Worm (Caenorhabditis elegans) whole organism, L1 larva: ENCODE data around the gene aly-1.

ENCODE experiments used
- C34B4.2 ChIP-seq: sonication (generic microtip); optimal IDR thresholded peaks from 2 replicates; lab custom pipeline; 2017; ENCODE audit warnings: mild to moderate bottlenecking, missing genetic modification characterization, missing compliant biosample characterization
- aha-1 ChIP-seq: fragments of 150-350 bp; optimal IDR thresholded peaks from 2 replicates; lab custom pipeline; 2014; ENCODE audit warnings: missing biosample characterization, missing genetic modification characterization
- aly-2 ChIP-seq: fragments of 150-350 bp; optimal IDR thresholded peaks from 2 replicates; lab custom pipeline; 2014; ENCODE audit warnings: missing biosample characterization, missing genetic modification characterization
- ama-1 ChIP-seq: fragments of 150-350 bp; optimal IDR thresholded peaks from 2 replicates; lab custom pipeline; 2014
- blmp-1 ChIP-seq: fragments of 150-350 bp; optimal IDR thresholded peaks from 2 replicates; lab custom pipeline; 2014; ENCODE audit warnings: missing biosample characterization, missing genetic modification characterization
- ceh-63 ChIP-seq: fragments of 200-800 bp; sonication (Bioruptor generic); optimal IDR thresholded peaks from 2 replicates; lab custom pipeline; 2018; ENCODE audit warnings: mild to moderate bottlenecking, missing genetic modification characterization, missing compliant biosample characterization
- ceh-90 ChIP-seq: sonication (generic microtip); optimal IDR thresholded peaks from 2 replicates; lab custom pipeline; 2016; ENCODE audit warnings: missing genetic modification characterization, missing compliant biosample characterization
- ces-1 ChIP-seq: fragments of 150-350 bp; optimal IDR thresholded peaks from 2 replicates; lab custom pipeline; 2014; ENCODE audit warnings: missing biosample characterization, missing genetic modification reagents, missing genetic modification characterization
- dsc-1 ChIP-seq: sonication (generic microtip); optimal IDR thresholded peaks from 2 replicates; lab custom pipeline; 2016; ENCODE audit warnings: mild to moderate bottlenecking, missing genetic modification characterization, missing compliant biosample characterization
- efl-3 ChIP-seq: fragments of 200-800 bp; sonication (Bioruptor generic); optimal IDR thresholded peaks from 2 replicates; lab custom pipeline; 2018; ENCODE audit warnings: mild to moderate bottlenecking, missing genetic modification characterization, missing compliant biosample characterization
- egl-13 ChIP-seq: sonication (generic microtip); optimal IDR thresholded peaks from 2 replicates; lab custom pipeline; 2016; ENCODE audit warnings: missing genotype, missing genetic modification reagents, missing genetic modification characterization, missing compliant biosample characterization
- egl-27 ChIP-seq, 2 experiments: fragments of 150-350 bp in 1 of 2; sonication (generic microtip); optimal IDR thresholded peaks; 3 replicates each; lab custom pipeline; 2017 to 2018; ENCODE audit warnings: missing biosample characterization in 2 of 2, missing genetic modification characterization in 2 of 2, missing genetic modification reagents in 2 of 2
- elt-2 ChIP-seq: sonication (generic microtip); optimal IDR thresholded peaks from 2 replicates; lab custom pipeline; 2016; ENCODE audit warnings: missing genetic modification characterization, mild to moderate bottlenecking, inconsistent platforms, missing compliant biosample characterization, missing genetic modification reagents
- ets-5 ChIP-seq: fragments of 200-800 bp; sonication (Bioruptor generic); IDR thresholded peaks from 2 replicates; pipeline ENCODE4 v1.3.6; 2022; ENCODE audit warnings: missing genetic modification characterization, missing compliant biosample characterization
- fkh-4 ChIP-seq: sonication (generic microtip); optimal IDR thresholded peaks from 2 replicates; lab custom pipeline; 2016; ENCODE audit warnings: missing compliant biosample characterization, missing genetic modification characterization, borderline replicate concordance
- fkh-8 ChIP-seq: sonication (generic microtip); optimal IDR thresholded peaks from 2 replicates; lab custom pipeline; 2016; ENCODE audit warnings: mild to moderate bottlenecking, missing genetic modification characterization, missing compliant biosample characterization
- fos-1 ChIP-seq: fragments of 150-350 bp; optimal IDR thresholded peaks from 2 replicates; lab custom pipeline; 2014; ENCODE audit warnings: missing biosample characterization, missing genetic modification characterization
- grh-1 ChIP-seq: fragments of 200-800 bp; sonication (Bioruptor generic); IDR thresholded peaks from 2 replicates; pipeline ENCODE4 v1.3.6; 2022; ENCODE audit warnings: missing genetic modification reagents, missing genetic modification characterization, missing compliant biosample characterization
- hpl-2 ChIP-seq: fragments of 150-350 bp; optimal IDR thresholded peaks from 2 replicates; lab custom pipeline; 2014; ENCODE audit warnings: missing biosample characterization, missing genetic modification reagents, missing genetic modification characterization
- irx-1 ChIP-seq: sonication (generic microtip); optimal IDR thresholded peaks from 2 replicates; lab custom pipeline; 2016; ENCODE audit warnings: missing genetic modification characterization, missing compliant biosample characterization
- jun-1 ChIP-seq: fragments of 150-350 bp; optimal IDR thresholded peaks from 2 replicates; lab custom pipeline; 2014; ENCODE audit warnings: missing biosample characterization, missing genetic modification reagents, missing genetic modification characterization
- lin-13 ChIP-seq: fragments of 150-350 bp; optimal IDR thresholded peaks from 2 replicates; lab custom pipeline; 2014; ENCODE audit warnings: missing biosample characterization, missing genetic modification reagents, missing genetic modification characterization
- lin-14 ChIP-seq: fragments of 200-800 bp; sonication (Bioruptor generic); optimal IDR thresholded peaks from 2 replicates; lab custom pipeline; 2018; ENCODE audit warnings: mild to moderate bottlenecking, missing genetic modification characterization, moderate library complexity, missing compliant biosample characterization
- lin-39 ChIP-seq: fragments of 150-350 bp; optimal IDR thresholded peaks from 2 replicates; lab custom pipeline; 2014; ENCODE audit warnings: missing biosample characterization, missing genetic modification reagents, missing genetic modification characterization
- lir-3 ChIP-seq: sonication (generic microtip); optimal IDR thresholded peaks from 2 replicates; lab custom pipeline; 2016; ENCODE audit warnings: mild to moderate bottlenecking, missing genetic modification characterization, moderate library complexity, missing compliant biosample characterization; ENCODE audit not compliant: poor library complexity
- lsy-2 ChIP-seq, 2 experiments: fragments of 150-350 bp; optimal IDR thresholded peaks; 2 replicates each; lab custom pipeline; 2014; ENCODE audit warnings: missing biosample characterization in 2 of 2, missing genetic modification characterization in 2 of 2
- mab-9 ChIP-seq: fragments of 200-800 bp; sonication (Bioruptor generic); IDR thresholded peaks from 2 replicates; pipeline ENCODE4 v1.3.6; 2022; ENCODE audit warnings: missing genetic modification reagents, missing genetic modification characterization, missing compliant biosample characterization
- mdl-1 ChIP-seq, 2 experiments: fragments of 150-350 bp; optimal IDR thresholded peaks; 2 replicates each; lab custom pipeline; 2014 to 2017; ENCODE audit warnings: missing biosample characterization in 2 of 2, missing genetic modification characterization in 2 of 2, inconsistent platforms in 1 of 2
- nhr-12 ChIP-seq: sonication (generic microtip); optimal IDR thresholded peaks from 2 replicates; lab custom pipeline; 2017; ENCODE audit warnings: missing biosample characterization, missing genetic modification characterization
- nhr-19 ChIP-seq: fragments of 200-800 bp; sonication (Bioruptor generic); conservative IDR thresholded peaks from 2 replicates; pipeline ENCODE4 v1.3.6; 2022; ENCODE audit warnings: missing genetic modification characterization, missing compliant biosample characterization
- nhr-20 ChIP-seq: sonication (generic microtip); optimal IDR thresholded peaks from 2 replicates; lab custom pipeline; 2016; ENCODE audit warnings: mild to moderate bottlenecking, missing genetic modification characterization, missing compliant biosample characterization
- nhr-237 ChIP-seq: fragments of 150-350 bp; optimal IDR thresholded peaks from 2 replicates; lab custom pipeline; 2014; ENCODE audit warnings: missing biosample characterization, missing genetic modification characterization
- nhr-76 ChIP-seq: sonication (generic microtip); optimal IDR thresholded peaks from 2 replicates; lab custom pipeline; 2017; ENCODE audit warnings: missing biosample characterization, missing genetic modification characterization
- nhr-77 ChIP-seq: fragments of 150-350 bp; optimal IDR thresholded peaks from 2 replicates; lab custom pipeline; 2014; ENCODE audit warnings: missing biosample characterization, missing genetic modification characterization
- nhr-84 ChIP-seq: sonication (generic microtip); optimal IDR thresholded peaks from 2 replicates; lab custom pipeline; 2017; ENCODE audit warnings: missing biosample characterization, missing genetic modification characterization
- pag-3 ChIP-seq: sonication (generic microtip); optimal IDR thresholded peaks from 2 replicates; lab custom pipeline; 2017; ENCODE audit warnings: missing genetic modification characterization, mild to moderate bottlenecking, missing compliant biosample characterization, antibody characterized with exemption, borderline replicate concordance; ENCODE audit not compliant: insufficient read depth
- pax-3 ChIP-seq: fragments of 200-800 bp; sonication (Bioruptor generic); optimal IDR thresholded peaks from 2 replicates; lab custom pipeline; 2018; ENCODE audit warnings: mild to moderate bottlenecking, missing genetic modification characterization, moderate library complexity, missing compliant biosample characterization
- pqm-1 ChIP-seq: sonication (generic microtip); optimal IDR thresholded peaks from 3 replicates; lab custom pipeline; 2017; ENCODE audit warnings: missing biosample characterization, missing genetic modification characterization
- skn-1 ChIP-seq: fragments of 150-350 bp; optimal IDR thresholded peaks from 2 replicates; lab custom pipeline; 2014; ENCODE audit warnings: missing biosample characterization, missing genetic modification characterization
- snpc-4 ChIP-seq: fragments of 150-350 bp; optimal IDR thresholded peaks from 2 replicates; lab custom pipeline; 2014; ENCODE audit warnings: missing biosample characterization, missing genetic modification characterization
- sox-4 ChIP-seq: sonication (generic microtip); optimal IDR thresholded peaks from 2 replicates; lab custom pipeline; 2016; ENCODE audit warnings: missing genetic modification characterization, missing compliant biosample characterization
- sptf-1 ChIP-seq: fragments of 150-350 bp; optimal IDR thresholded peaks from 2 replicates; lab custom pipeline; 2014; ENCODE audit warnings: missing biosample characterization, missing genetic modification characterization
- sup-37 ChIP-seq: fragments of 200-800 bp; sonication (Bioruptor generic); optimal IDR thresholded peaks from 2 replicates; lab custom pipeline; 2018; ENCODE audit warnings: mild to moderate bottlenecking, missing genetic modification characterization, missing compliant biosample characterization
- swsn-7 ChIP-seq: sonication (generic microtip); optimal IDR thresholded peaks from 2 replicates; lab custom pipeline; 2016; ENCODE audit warnings: missing genetic modification characterization, missing compliant biosample characterization
- tbx-2 ChIP-seq: sonication (generic microtip); optimal IDR thresholded peaks from 2 replicates; lab custom pipeline; 2016; ENCODE audit warnings: missing genetic modification characterization, missing compliant biosample characterization
- tlp-1 ChIP-seq: fragments of 150-350 bp; optimal IDR thresholded peaks from 2 replicates; lab custom pipeline; 2014; ENCODE audit warnings: missing biosample characterization, missing genetic modification characterization
- unc-130 ChIP-seq: fragments of 150-350 bp; optimal IDR thresholded peaks from 2 replicates; lab custom pipeline; 2017; ENCODE audit warnings: missing biosample characterization, missing genetic modification characterization, inconsistent platforms
- unc-30 ChIP-seq: sonication (generic microtip); optimal IDR thresholded peaks from 2 replicates; lab custom pipeline; 2017; ENCODE audit warnings: missing biosample characterization, missing genetic modification characterization
- unc-62 ChIP-seq: fragments of 150-350 bp; optimal IDR thresholded peaks from 2 replicates; lab custom pipeline; 2014; ENCODE audit warnings: missing biosample characterization, missing genetic modification reagents, missing genetic modification characterization
- unc-86 ChIP-seq: sonication (generic microtip); optimal IDR thresholded peaks from 2 replicates; lab custom pipeline; 2016; ENCODE audit warnings: missing genetic modification characterization, missing compliant biosample characterization
- xbp-1 ChIP-seq: sonication (generic microtip); optimal IDR thresholded peaks from 2 replicates; lab custom pipeline; 2016; ENCODE audit warnings: missing genetic modification characterization, missing compliant biosample characterization
- zag-1 ChIP-seq: fragments of 150-350 bp; optimal IDR thresholded peaks from 2 replicates; lab custom pipeline; 2014; ENCODE audit warnings: missing biosample characterization, missing genetic modification characterization
- zip-4 ChIP-seq: fragments of 200-800 bp; sonication (Bioruptor generic); optimal IDR thresholded peaks from 2 replicates; lab custom pipeline; 2018; ENCODE audit warnings: mild to moderate bottlenecking, missing genetic modification characterization, moderate library complexity, missing compliant biosample characterization
- ztf-11 ChIP-seq, 2 experiments: sonication (generic microtip); optimal IDR thresholded peaks; 2 replicates each; lab custom pipeline; 2016 to 2017; ENCODE audit warnings: missing genetic modification characterization in 2 of 2, missing biosample characterization in 1 of 2, missing compliant biosample characterization in 1 of 2
- ztf-4 ChIP-seq: fragments of 150-350 bp; optimal IDR thresholded peaks from 2 replicates; lab custom pipeline; 2014; ENCODE audit warnings: missing biosample characterization, missing genetic modification characterization

Gene aly-1

ce11 chrIV:9107464-9107863 is 1.3 kb upstream of the aly-1 start:
- TF ChIP-seq ets-5 (GFP tag; lab: Robert Waterston, UW) (no peak), sptf-1 (no peak), blmp-1 (tag; lab: Kevin White, UChicago) (peak; percentile 57), lin-14 (GFP tag; lab: Kevin White, UChicago) (peak; percentile 72), jun-1 (tag; lab: Kevin White, UChicago) (no peak), elt-2 (tag; lab: Kevin White, UChicago) (no peak), pax-3 (tag; lab: Kevin White, UChicago) (no peak), aly-2 (no peak), unc-130 (no peak), sup-37 (no peak), lsy-2 (tag; optimal IDR thresholded peaks at IDR 0.05; lab: Kevin White, UChicago) (peak; percentile 8 to 57), C34B4.2 (tag; lab: Kevin White, UChicago) (no peak), unc-30 (tag; lab: Kevin White, UChicago) (no peak), nhr-20 (tag; lab: Kevin White, UChicago) (peak; percentile 5), hpl-2 (GFP tag; lab: Kevin White, UChicago) (no peak), fkh-4 (tag; lab: Kevin White, UChicago) (no peak), pag-3 (no peak), skn-1 (tag; lab: Kevin White, UChicago) (peak; percentile 41), aha-1 (no peak), nhr-19 (GFP tag; lab: Robert Waterston, UW) (no peak), nhr-76 (no peak), grh-1 (GFP tag; lab: Robert Waterston, UW) (no peak), nhr-237 (no peak), lir-3 (tag; lab: Kevin White, UChicago) (no peak), ceh-90 (no peak), ama-1 (lab: Kevin White, UChicago) (no peak), egl-27 (tag; optimal IDR thresholded peaks at IDR 0.05; lab: Kevin White, UChicago) (no peak), swsn-7 (tag; lab: Kevin White, UChicago) (no peak), xbp-1 (tag; lab: Kevin White, UChicago) (peak; percentile 26), mdl-1 (tag; optimal IDR thresholded peaks at IDR 0.05; lab: Kevin White, UChicago) (no peak), nhr-84 (tag; lab: Kevin White, UChicago) (no peak), lin-13 (GFP tag; lab: Kevin White, UChicago) (no peak), nhr-12 (tag; lab: Kevin White, UChicago) (no peak), fkh-8 (tag; lab: Kevin White, UChicago) (no peak), dsc-1 (tag; lab: Kevin White, UChicago) (no peak), zag-1 (tag; lab: Kevin White, UChicago) (no peak), snpc-4 (tag; lab: Kevin White, UChicago) (no peak), irx-1 (no peak), efl-3 (no peak), ceh-63 (GFP tag; lab: Kevin White, UChicago) (no peak), tlp-1 (tag; lab: Kevin White, UChicago) (no peak), ztf-4 (tag; lab: Kevin White, UChicago) (no peak), lin-39 (tag; lab: Kevin White, UChicago) (no peak), unc-62 (GFP tag; lab: Kevin White, UChicago) (no peak), ces-1 (GFP tag; lab: Kevin White, UChicago) (no peak), unc-86 (tag; lab: Kevin White, UChicago) (no peak), mab-9 (no peak), sox-4 (tag; lab: Kevin White, UChicago) (no peak), tbx-2 (tag; lab: Kevin White, UChicago) (no peak), ztf-11 (tag; optimal IDR thresholded peaks at IDR 0.05; lab: Kevin White, UChicago) (no peak), fos-1 (no peak), pqm-1 (tag; lab: Kevin White, UChicago) (no peak), zip-4 (no peak), egl-13 (tag; lab: Kevin White, UChicago) (no peak), nhr-77 (tag; lab: Kevin White, UChicago) (peak; percentile 39)
